Worm (Caenorhabditis elegans) whole organism, L1 larva: ENCODE measurements around the gene zak-1.

Experiments
- F16B12.6 ChIP-seq: fragments of 150-350 bp; optimal IDR thresholded peaks from 2 replicates; lab custom pipeline; 2014; ENCODE audit warnings: missing biosample characterization, missing genetic modification characterization
- ceh-63 ChIP-seq: fragments of 200-800 bp; sonication (Bioruptor generic); optimal IDR thresholded peaks from 2 replicates; lab custom pipeline; 2018; ENCODE audit warnings: mild to moderate bottlenecking, missing genetic modification characterization, missing compliant biosample characterization
- dpl-1 ChIP-seq, 3 experiments: fragments of 150-350 bp in 2 of 3; sonication (generic microtip) in 1 of 3; optimal IDR thresholded peaks; 2 replicates each; lab custom pipeline; 2014 to 2017; ENCODE audit warnings: missing biosample characterization in 3 of 3, missing genetic modification characterization in 3 of 3, missing genetic modification reagents in 3 of 3
- elt-2 ChIP-seq: sonication (generic microtip); optimal IDR thresholded peaks from 2 replicates; lab custom pipeline; 2016; ENCODE audit warnings: missing genetic modification characterization, mild to moderate bottlenecking, inconsistent platforms, missing compliant biosample characterization, missing genetic modification reagents
- elt-3 ChIP-seq, 6 experiments: fragments of 150-350 bp in 1 of 6; sonication (generic microtip); optimal IDR thresholded peaks; 2 replicates each; lab custom pipeline; 2017 to 2018; ENCODE audit warnings: missing biosample characterization in 6 of 6, missing genetic modification characterization in 6 of 6, inconsistent platforms in 1 of 6
- fos-1 ChIP-seq: fragments of 150-350 bp; optimal IDR thresholded peaks from 2 replicates; lab custom pipeline; 2014; ENCODE audit warnings: missing biosample characterization, missing genetic modification characterization
- lin-13 ChIP-seq: fragments of 150-350 bp; optimal IDR thresholded peaks from 2 replicates; lab custom pipeline; 2014; ENCODE audit warnings: missing biosample characterization, missing genetic modification reagents, missing genetic modification characterization
- lin-14 ChIP-seq: fragments of 200-800 bp; sonication (Bioruptor generic); optimal IDR thresholded peaks from 2 replicates; lab custom pipeline; 2018; ENCODE audit warnings: mild to moderate bottlenecking, missing genetic modification characterization, moderate library complexity, missing compliant biosample characterization
- lsy-2 ChIP-seq, 2 experiments: fragments of 150-350 bp; optimal IDR thresholded peaks; 2 replicates each; lab custom pipeline; 2014; ENCODE audit warnings: missing biosample characterization in 2 of 2, missing genetic modification characterization in 2 of 2
- rnt-1 ChIP-seq: sonication (generic microtip); optimal IDR thresholded peaks from 2 replicates; lab custom pipeline; 2016; ENCODE audit warnings: mild to moderate bottlenecking, missing genetic modification characterization, moderate library complexity, missing compliant biosample characterization
- tbx-2 ChIP-seq: sonication (generic microtip); optimal IDR thresholded peaks from 2 replicates; lab custom pipeline; 2016; ENCODE audit warnings: missing genetic modification characterization, missing compliant biosample characterization
- unc-86 ChIP-seq: sonication (generic microtip); optimal IDR thresholded peaks from 2 replicates; lab custom pipeline; 2016; ENCODE audit warnings: missing genetic modification characterization, missing compliant biosample characterization

Gene zak-1

ce11 chrIII:6805397-6805796, 51.2 kb downstream of the zak-1 start (continued):
- TF ChIP-seq lin-14 (GFP tag; lab: Kevin White, UChicago): no peak
- TF ChIP-seq elt-3 (tag; optimal IDR thresholded peaks at IDR 0.05; lab: Kevin White, UChicago): peak in 1 of 6 experiments; percentile 6
- no peak for TF ChIP-seq fos-1 (tag; lab: Kevin White, UChicago)
- no peak for TF ChIP-seq F16B12.6 (tag; lab: Kevin White, UChicago)
- TF ChIP-seq tbx-2 (tag; lab: Kevin White, UChicago): peak; percentile 1
- TF ChIP-seq lin-13: no peak
- TF ChIP-seq elt-2 (tag; lab: Kevin White, UChicago): peak; percentile 24
- peak; percentile 46 for TF ChIP-seq rnt-1 (tag; lab: Kevin White, UChicago)
- no peak for TF ChIP-seq unc-86 (tag; lab: Kevin White, UChicago)
- TF ChIP-seq lsy-2 (tag; optimal IDR thresholded peaks at IDR 0.05; lab: Kevin White, UChicago): peak in 1 of 2 experiments; percentile 58
- TF ChIP-seq dpl-1 (GFP tag; optimal IDR thresholded peaks at IDR 0.05; lab: Kevin White, UChicago): peak in 1 of 3 experiments; percentile 19

ce11 chrIII:6803107-6803506, 53.5 kb downstream of the zak-1 start:
- TF ChIP-seq ceh-63 (GFP tag; lab: Kevin White, UChicago) (no peak), elt-2 (tag; lab: Kevin White, UChicago) (peak; percentile 47)
